Fruit fly (Drosophila melanogaster) whole organism, pupa: ENCODE measurements around the gene Srr.

Source experiments
- CG10348 ChIP-seq: fragments of 200-800 bp; sonication (Bioruptor generic); IDR thresholded peaks from 2 replicates; pipeline ENCODE4 v1.3.6; 2022; ENCODE audit warnings: missing biosample characterization, missing genetic modification characterization
- CG12605 ChIP-seq: fragments of 200-800 bp; sonication (Bioruptor generic); IDR thresholded peaks from 2 replicates; pipeline ENCODE4 v1.3.6; 2022; ENCODE audit warnings: missing biosample characterization, missing genetic modification characterization
- CG15710 ChIP-seq: fragments of 200-800 bp; sonication (Bioruptor generic); optimal IDR thresholded peaks from 2 replicates; lab custom pipeline; 2018; ENCODE audit warnings: missing biosample characterization, mild to moderate bottlenecking, missing genetic modification characterization, moderate library complexity
- CG32121 ChIP-seq: fragments of 200-800 bp; sonication (Bioruptor generic); IDR thresholded peaks from 2 replicates; pipeline ENCODE4 v1.3.6; 2022; ENCODE audit warnings: missing biosample characterization, missing genetic modification characterization
- CG8301 ChIP-seq: fragments of 200-800 bp; sonication (Bioruptor generic); optimal IDR thresholded peaks from 2 replicates; lab custom pipeline; 2018; ENCODE audit warnings: missing biosample characterization, mild to moderate bottlenecking, missing genetic modification characterization
- D1 ChIP-seq: fragments of 200-800 bp; sonication (Bioruptor generic); optimal IDR thresholded peaks from 2 replicates; lab custom pipeline; 2018; ENCODE audit warnings: missing biosample characterization, mild to moderate bottlenecking, missing genetic modification characterization, moderate library complexity
- Ets98B ChIP-seq: fragments of 200-800 bp; sonication (Bioruptor generic); IDR thresholded peaks from 2 replicates; pipeline ENCODE4 v1.3.6; 2022; ENCODE audit warnings: missing biosample characterization, missing genetic modification characterization
- Pif1A ChIP-seq: fragments of 200-800 bp; sonication (Bioruptor generic); optimal IDR thresholded peaks from 3 replicates; lab custom pipeline; 2016; ENCODE audit warnings: missing biosample characterization, missing genetic modification characterization
- fd96Ca ChIP-seq: fragments of 200-800 bp; sonication (Bioruptor generic); IDR thresholded peaks from 3 replicates; pipeline ENCODE4 v1.3.6; 2022; ENCODE audit warnings: missing biosample characterization, missing genetic modification characterization
- gl ChIP-seq: fragments of 200-800 bp; sonication (Bioruptor generic); optimal IDR thresholded peaks from 2 replicates; lab custom pipeline; 2018; ENCODE audit warnings: missing biosample characterization, mild to moderate bottlenecking, missing genetic modification characterization
- rn ChIP-seq: fragments of 200-800 bp; sonication (Bioruptor generic); IDR thresholded peaks from 2 replicates; pipeline ENCODE4 v1.3.6; 2022; ENCODE audit warnings: missing biosample characterization, missing genetic modification characterization

DNA sequence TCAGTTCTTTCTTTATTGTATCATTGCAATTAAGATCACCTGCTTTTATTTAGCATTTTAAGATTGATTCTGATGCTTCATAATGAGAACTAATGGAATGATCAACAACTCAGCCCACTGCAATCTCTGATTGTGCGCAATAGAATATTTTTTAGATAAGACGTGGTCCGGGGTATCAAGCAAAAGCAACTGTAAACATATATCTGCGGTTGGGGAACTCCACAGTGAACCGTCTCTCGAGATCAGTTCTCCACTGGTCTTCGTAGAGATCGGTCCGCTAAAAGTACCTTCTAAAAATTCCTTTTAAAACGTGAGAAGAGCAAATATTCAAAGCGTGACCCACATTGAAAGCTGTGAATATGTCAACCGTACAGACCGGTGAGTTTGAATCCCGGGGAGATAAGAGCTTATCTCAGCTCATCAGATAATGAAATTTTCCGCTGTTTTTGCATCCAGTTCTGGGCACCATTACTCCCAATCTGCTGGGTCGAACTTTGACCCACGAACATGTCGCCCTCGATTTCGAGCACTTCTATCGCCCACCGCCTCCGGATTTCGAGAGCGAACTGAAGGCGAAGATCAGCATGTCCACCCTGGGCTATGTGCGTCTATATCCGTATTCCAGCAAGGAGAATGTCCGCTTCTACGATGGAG, 2.0 kb upstream of the Srr start, which contains the start of gene CG18473:
- TF ChIP-seq D1 (tag; lab: Kevin White, UChicago) (no peak), CG32121 (GFP tag; lab: Robert Waterston, UW) (no peak), Pif1A (GFP tag; lab: Kevin White, UChicago) (no peak), CG15710 (tag; lab: Kevin White, UChicago) (no peak), CG12605 (GFP tag; lab: Robert Waterston, UW) (no peak), CG8301 (no peak), Ets98B (GFP tag; lab: Robert Waterston, UW) (no peak), rn (GFP tag; lab: Robert Waterston, UW) (no peak), fd96Ca (GFP tag; lab: Robert Waterston, UW) (no peak), gl (tag; lab: Kevin White, UChicago) (no peak), CG10348 (GFP tag; lab: Robert Waterston, UW) (no peak)
